Fruit fly (Drosophila melanogaster) whole organism, embryonic: Measurements from ENCODE around the gene CG7557.

Experiments used
- Aef1 ChIP-seq: fragments of 200-800 bp; sonication (Bioruptor generic); IDR thresholded peaks from 3 replicates; pipeline ENCODE4 v1.3.6; 2022; ENCODE audit warnings: missing biosample characterization, missing genetic modification characterization
- Atf-2 ChIP-seq: fragments of 200-800 bp; sonication (Bioruptor generic); optimal IDR thresholded peaks from 2 replicates; lab custom pipeline; 2016; ENCODE audit warnings: missing biosample characterization, missing genetic modification characterization
- BEAF-32 ChIP-seq: fragments of 200-800 bp; sonication (Bioruptor generic); optimal IDR thresholded peaks from 3 replicates; lab custom pipeline; 2017; ENCODE audit warnings: missing biosample characterization, missing genetic modification characterization, mild to moderate bottlenecking, moderate library complexity, missing genetic modification reagents
- CG10267 ChIP-seq: fragments of 200-800 bp; sonication (Bioruptor generic); optimal IDR thresholded peaks from 2 replicates; lab custom pipeline; 2018; ENCODE audit warnings: missing biosample characterization, mild to moderate bottlenecking, missing genetic modification characterization, moderate library complexity
- CG10431 ChIP-seq: fragments of 200-800 bp; sonication (Bioruptor generic); optimal IDR thresholded peaks from 3 replicates; lab custom pipeline; 2018; ENCODE audit warnings: missing biosample characterization, mild to moderate bottlenecking, missing genetic modification characterization
- CG11247 ChIP-seq: fragments of 200-800 bp; sonication (Bioruptor generic); IDR thresholded peaks from 2 replicates; pipeline ENCODE4 v1.3.6; 2022; ENCODE audit warnings: missing biosample characterization, missing genetic modification characterization
- CG12071 ChIP-seq: fragments of 200-800 bp; sonication (Bioruptor generic); optimal IDR thresholded peaks from 3 replicates; lab custom pipeline; 2018; ENCODE audit warnings: missing biosample characterization, mild to moderate bottlenecking, missing genetic modification characterization
- CG12299 ChIP-seq: fragments of 200-800 bp; sonication (Bioruptor generic); optimal IDR thresholded peaks from 2 replicates; lab custom pipeline; 2018; ENCODE audit warnings: missing biosample characterization, mild to moderate bottlenecking, missing genetic modification characterization
- CG12391 ChIP-seq: fragments of 200-800 bp; sonication (Bioruptor generic); optimal IDR thresholded peaks from 3 replicates; lab custom pipeline; 2018; ENCODE audit warnings: missing biosample characterization, mild to moderate bottlenecking, missing genetic modification characterization, moderate library complexity
- CG13123 ChIP-seq: fragments of 200-800 bp; sonication (Bioruptor generic); optimal IDR thresholded peaks from 2 replicates; lab custom pipeline; 2016; ENCODE audit warnings: missing biosample characterization, missing genetic modification characterization
- CG15011 ChIP-seq: fragments of 200-800 bp; sonication (Bioruptor generic); optimal IDR thresholded peaks from 3 replicates; lab custom pipeline; 2018; ENCODE audit warnings: missing biosample characterization, mild to moderate bottlenecking, missing genetic modification characterization
- CG18262 ChIP-seq: fragments of 200-800 bp; optimal IDR thresholded peaks from 3 replicates; lab custom pipeline; 2019; ENCODE audit warnings: missing biosample characterization, mild to moderate bottlenecking, missing genetic modification characterization, moderate library complexity
- CG4730 ChIP-seq: fragments of 200-800 bp; sonication (Bioruptor generic); IDR thresholded peaks from 2 replicates; pipeline ENCODE4 v1.3.6; 2022; ENCODE audit warnings: missing biosample characterization, missing genetic modification characterization
- CG8290 ChIP-seq, 3 experiments: fragments of 200-800 bp; sonication (Bioruptor generic); optimal IDR thresholded peaks; 2 replicates each; lab custom pipeline; 2016 to 2019; ENCODE audit warnings: missing biosample characterization in 3 of 3, missing genetic modification characterization in 3 of 3, mild to moderate bottlenecking in 2 of 3, moderate library complexity in 1 of 3
- CG8765 ChIP-seq: fragments of 200-800 bp; sonication (Bioruptor generic); IDR thresholded peaks from 2 replicates; pipeline ENCODE4 v1.3.6; 2022; ENCODE audit warnings: missing biosample characterization, missing genetic modification characterization
- CG8944 ChIP-seq: fragments of 200-800 bp; sonication (Bioruptor generic); optimal IDR thresholded peaks from 3 replicates; lab custom pipeline; 2016; ENCODE audit warnings: missing biosample characterization, missing genetic modification characterization
- CG9215 ChIP-seq: fragments of 200-800 bp; sonication (Bioruptor generic); IDR thresholded peaks from 2 replicates; pipeline ENCODE4 v1.3.6; 2022; ENCODE audit warnings: missing biosample characterization, missing genetic modification characterization
- Camta ChIP-seq: fragments of 200-800 bp; sonication (Bioruptor generic); optimal IDR thresholded peaks from 2 replicates; lab custom pipeline; 2016; ENCODE audit warnings: missing biosample characterization, missing genetic modification characterization
- Dip3 ChIP-seq: fragments of 200-800 bp; sonication (Bioruptor generic); optimal IDR thresholded peaks from 3 replicates; lab custom pipeline; 2016; ENCODE audit warnings: missing biosample characterization, missing genetic modification characterization
- GATAe ChIP-seq: fragments of 200-800 bp; sonication (Bioruptor generic); conservative IDR thresholded peaks from 2 replicates; pipeline ENCODE4 v1.3.6; 2022; ENCODE audit warnings: missing biosample characterization, missing genetic modification characterization
- HmgD ChIP-seq: fragments of 200-800 bp; sonication (Bioruptor generic); optimal IDR thresholded peaks from 3 replicates; lab custom pipeline; 2016; ENCODE audit warnings: missing biosample characterization, missing genetic modification characterization
- Hr39 ChIP-seq: fragments of >200 bp; optimal IDR thresholded peaks from 2 replicates; lab custom pipeline; 2017
- MBD-R2 ChIP-seq: fragments of 200-800 bp; sonication (Bioruptor generic); IDR thresholded peaks from 2 replicates; pipeline ENCODE4 v1.3.6; 2022; ENCODE audit warnings: missing biosample characterization, missing genetic modification characterization
- Myb ChIP-seq: fragments of 200-800 bp; sonication (Bioruptor generic); optimal IDR thresholded peaks from 2 replicates; lab custom pipeline; 2016; ENCODE audit warnings: missing biosample characterization, missing genetic modification characterization
- Poxn ChIP-seq: fragments of 200-800 bp; sonication (Bioruptor generic); IDR thresholded peaks from 2 replicates; pipeline ENCODE4 v1.3.6; 2022; ENCODE audit warnings: missing biosample characterization, missing genetic modification characterization
- Rx ChIP-seq: fragments of 200-800 bp; sonication (Bioruptor generic); IDR thresholded peaks from 2 replicates; pipeline ENCODE4 v1.3.6; 2022; ENCODE audit warnings: missing biosample characterization, missing genetic modification characterization
- Sin3A ChIP-seq: fragments of >200 bp; optimal IDR thresholded peaks from 2 replicates; lab custom pipeline; 2018
- Usf ChIP-seq: fragments of 200-800 bp; sonication (Bioruptor generic); optimal IDR thresholded peaks from 2 replicates; lab custom pipeline; 2017; ENCODE audit warnings: missing genotype, missing biosample characterization, missing genetic modification characterization
- bcd ChIP-seq: fragments of 200-800 bp; sonication (Bioruptor generic); optimal IDR thresholded peaks from 2 replicates; lab custom pipeline; 2017; ENCODE audit warnings: missing biosample characterization, mild to moderate bottlenecking, missing genetic modification characterization
- bsh ChIP-seq, 2 experiments: fragments of 200-800 bp; sonication (Bioruptor generic); optimal IDR thresholded peaks; 2 replicates each; lab custom pipeline; 2017 to 2018; ENCODE audit warnings: mild to moderate bottlenecking in 2 of 2, missing biosample characterization in 2 of 2, missing genetic modification characterization in 2 of 2, moderate library complexity in 1 of 2
- chinmo ChIP-seq: fragments of 200-800 bp; sonication (Bioruptor generic); IDR thresholded peaks from 4 replicates; pipeline ENCODE4 v1.3.6; 2022; ENCODE audit warnings: missing biosample characterization, missing genetic modification characterization; ENCODE audit not compliant: partially characterized antibody
- cwo ChIP-seq: fragments of 200-800 bp; sonication (Bioruptor generic); optimal IDR thresholded peaks from 3 replicates; lab custom pipeline; 2017; ENCODE audit warnings: missing biosample characterization, missing genetic modification characterization, mild to moderate bottlenecking, moderate library complexity, missing genetic modification reagents
- dysf ChIP-seq: fragments of 200-800 bp; sonication (Bioruptor generic); IDR thresholded peaks from 3 replicates; pipeline ENCODE4 v1.3.6; 2022; ENCODE audit warnings: missing biosample characterization, missing genetic modification characterization
- grau ChIP-seq: fragments of 200-800 bp; optimal IDR thresholded peaks from 3 replicates; lab custom pipeline; 2019; ENCODE audit warnings: missing biosample characterization, mild to moderate bottlenecking, missing genetic modification characterization, moderate library complexity
- gsb ChIP-seq: fragments of 200-800 bp; sonication (Bioruptor generic); IDR thresholded peaks from 2 replicates; pipeline ENCODE4 v1.3.6; 2022; ENCODE audit warnings: missing biosample characterization, missing genetic modification characterization
- gt ChIP-seq: fragments of 200-800 bp; sonication (Bioruptor generic); IDR thresholded peaks from 2 replicates; pipeline ENCODE4 v1.3.6; 2022; ENCODE audit warnings: missing biosample characterization, missing genetic modification characterization
- hb ChIP-seq: fragments of 200-800 bp; sonication (Bioruptor generic); IDR thresholded peaks from 3 replicates; pipeline ENCODE4 v1.3.6; 2022; ENCODE audit warnings: missing biosample characterization, missing genetic modification characterization; ENCODE audit not compliant: partially characterized antibody
- her ChIP-seq: fragments of 200-800 bp; sonication (Bioruptor generic); optimal IDR thresholded peaks from 2 replicates; lab custom pipeline; 2016; ENCODE audit warnings: missing biosample characterization, missing genetic modification characterization
- hkb ChIP-seq, 2 experiments: fragments of 200-800 bp in 1 of 2; fragments of >200 bp in 1 of 2; sonication (Bioruptor generic) in 1 of 2; IDR thresholded peaks in 1 of 2; optimal IDR thresholded peaks in 1 of 2; 2 replicates each; pipeline versions ENCODE4 v1.3.6 to Lab custom; 2017 to 2022; ENCODE audit warnings: missing biosample characterization in 1 of 2, missing genetic modification characterization in 1 of 2
- jigr1 ChIP-seq: fragments of 200-800 bp; sonication (Bioruptor generic); IDR thresholded peaks from 3 replicates; pipeline ENCODE4 v1.3.6; 2022; ENCODE audit warnings: missing biosample characterization, missing genetic modification characterization
- kni ChIP-seq: fragments of 200-800 bp; sonication (Bioruptor generic); optimal IDR thresholded peaks from 3 replicates; lab custom pipeline; 2017; ENCODE audit warnings: mild to moderate bottlenecking, missing biosample characterization, missing genetic modification reagents, missing genetic modification characterization
- lola ChIP-seq, 3 experiments: fragments of >200 bp in 2 of 3; fragments of 200-800 bp in 1 of 3; sonication (Bioruptor generic) in 1 of 3; optimal IDR thresholded peaks; 2 replicates each; lab custom pipeline; 2017 to 2019; ENCODE audit warnings: missing biosample characterization in 3 of 3, missing genetic modification characterization in 3 of 3, mild to moderate bottlenecking in 1 of 3, moderate library complexity in 1 of 3
- mld ChIP-seq: fragments of 200-800 bp; sonication (Bioruptor generic); IDR thresholded peaks from 3 replicates; pipeline ENCODE4 v1.3.6; 2022; ENCODE audit warnings: missing biosample characterization, missing genetic modification characterization; ENCODE audit not compliant: partially characterized antibody
- schlank ChIP-seq: fragments of 200-800 bp; sonication (Bioruptor generic); optimal IDR thresholded peaks from 2 replicates; lab custom pipeline; 2018; ENCODE audit warnings: missing biosample characterization, mild to moderate bottlenecking, missing genetic modification characterization
- sqz ChIP-seq: fragments of 200-800 bp; sonication (Bioruptor generic); optimal IDR thresholded peaks from 3 replicates; lab custom pipeline; 2018; ENCODE audit warnings: missing biosample characterization, mild to moderate bottlenecking, missing genetic modification characterization
- ssp ChIP-seq: fragments of 200-800 bp; sonication (Bioruptor generic); IDR thresholded peaks from 2 replicates; pipeline ENCODE4 v1.3.6; 2022; ENCODE audit warnings: missing biosample characterization, missing genetic modification characterization
- stwl ChIP-seq: fragments of 200-800 bp; sonication (Bioruptor generic); optimal IDR thresholded peaks from 3 replicates; lab custom pipeline; 2018; ENCODE audit warnings: missing biosample characterization, mild to moderate bottlenecking, missing genetic modification characterization, moderate library complexity
- tap ChIP-seq: fragments of 200-800 bp; optimal IDR thresholded peaks from 3 replicates; lab custom pipeline; 2019; ENCODE audit warnings: missing biosample characterization, mild to moderate bottlenecking, missing genetic modification characterization, moderate library complexity
- tll ChIP-seq, 2 experiments: fragments of 200-800 bp in 1 of 2; fragments of >200 bp in 1 of 2; sonication (Bioruptor generic) in 1 of 2; optimal IDR thresholded peaks; 2 replicates each; lab custom pipeline; 2017 to 2019; ENCODE audit warnings: missing biosample characterization in 2 of 2, missing genetic modification characterization in 2 of 2, mild to moderate bottlenecking in 1 of 2, moderate library complexity in 1 of 2

The CG7557 gene

dm6 chr3L:11403542-11403941, 41.4 kb upstream of the CG7557 start (continued):
- TF ChIP-seq Hr39 (lab: Kevin White, UChicago): no peak
- TF ChIP-seq bcd (GFP tag; lab: Kevin White, UChicago): peak; percentile 47
- TF ChIP-seq ssp (GFP tag; lab: Robert Waterston, UW): peak; percentile 43; the same call in 1 of the 2 replicates
- no peak for TF ChIP-seq MBD-R2 (GFP tag; lab: Robert Waterston, UW)
- TF ChIP-seq CG12071: peak; percentile 16
- TF ChIP-seq bsh (GFP tag; optimal IDR thresholded peaks at IDR 0.05; lab: Kevin White, UChicago): peak in 1 of 2 experiments; percentile 65
- TF ChIP-seq CG8765: peak; percentile 76
- TF ChIP-seq CG11247 (GFP tag; lab: Robert Waterston, UW): 0 out of 2 replicates have a peak, but pooled peaks have one; percentile 9
- no peak for TF ChIP-seq mld (GFP tag; lab: Robert Waterston, UW)
- TF ChIP-seq CG8290 (GFP tag; optimal IDR thresholded peaks at IDR 0.05; lab: Kevin White, UChicago): no peak
- peak in 1 of 2 experiments; percentile 69 for TF ChIP-seq CG8290 (tag; optimal IDR thresholded peaks at IDR 0.05; lab: Kevin White, UChicago)
- peak; percentile 51; the same call in 1 of the 2 replicates for TF ChIP-seq Rx (GFP tag; lab: Robert Waterston, UW)
- TF ChIP-seq tll (GFP tag; optimal IDR thresholded peaks at IDR 0.05; lab: Kevin White, UChicago): no peak
- peak; percentile 20 for TF ChIP-seq CG13123 (GFP tag; lab: Kevin White, UChicago)
- TF ChIP-seq CG15011 (GFP tag; lab: Kevin White, UChicago): no peak
- peak; percentile 63 for TF ChIP-seq CG8944 (GFP tag; lab: Kevin White, UChicago)
- 0 out of 2 replicates have a peak, but pooled peaks have one; percentile 19 for TF ChIP-seq GATAe (GFP tag; lab: Robert Waterston, UW)
- TF ChIP-seq BEAF-32: no peak
- peak in 1 of 3 experiments; percentile 33 for TF ChIP-seq lola (GFP tag; optimal IDR thresholded peaks at IDR 0.05; lab: Kevin White, UChicago)
- peak; percentile 35 for TF ChIP-seq kni (GFP tag; lab: Kevin White, UChicago)
- no peak for TF ChIP-seq jigr1 (GFP tag; lab: Robert Waterston, UW)
- TF ChIP-seq CG12391 (tag; lab: Kevin White, UChicago): peak; percentile 51
- TF ChIP-seq CG9215 (GFP tag; lab: Robert Waterston, UW): no peak; the same call in 1 of the 2 replicates
- no peak for TF ChIP-seq chinmo (GFP tag; lab: Robert Waterston, UW)
- 0 out of 2 replicates have a peak, but pooled peaks have one; percentile 11 for TF ChIP-seq Poxn (GFP tag; lab: Robert Waterston, UW)
- no peak for TF ChIP-seq CG12299
- TF ChIP-seq CG4730: no peak; the same call in 1 of the 2 replicates
- TF ChIP-seq HmgD (GFP tag; lab: Kevin White, UChicago): no peak
- no peak for TF ChIP-seq stwl (tag; lab: Kevin White, UChicago)
- peak; percentile 57 for TF ChIP-seq grau (tag; lab: Kevin White, UChicago)
- peak; percentile 45 for TF ChIP-seq Camta
- TF ChIP-seq Dip3 (GFP tag; lab: Kevin White, UChicago): peak; percentile 37
- TF ChIP-seq sqz: no peak
- TF ChIP-seq CG10431 (GFP tag; lab: Kevin White, UChicago): no peak
- peak; percentile 50; the same call in 1 of the 2 replicates for TF ChIP-seq gt (GFP tag; lab: Robert Waterston, UW)
- peak; percentile 65 for TF ChIP-seq CG18262 (tag; lab: Kevin White, UChicago)
- no peak for TF ChIP-seq her (GFP tag; lab: Kevin White, UChicago)
- no peak for TF ChIP-seq tap (tag; lab: Kevin White, UChicago)
- TF ChIP-seq gsb (GFP tag; lab: Robert Waterston, UW): 0 out of 2 replicates have a peak, but pooled peaks have one; percentile 17
- TF ChIP-seq Sin3A (lab: Kevin White, UChicago): no peak
- TF ChIP-seq Aef1 (GFP tag; lab: Robert Waterston, UW): peak; percentile 61
- no peak for TF ChIP-seq hb (GFP tag; lab: Robert Waterston, UW)
- peak; percentile 17 for TF ChIP-seq cwo (GFP tag; lab: Kevin White, UChicago)
- no peak for TF ChIP-seq Usf
- TF ChIP-seq schlank: no peak
- peak; percentile 7 for TF ChIP-seq Atf-2
- peak; percentile 35 for TF ChIP-seq CG10267 (tag; lab: Kevin White, UChicago)
- peak; percentile 76 for TF ChIP-seq dysf
- no peak for TF ChIP-seq hkb (optimal IDR thresholded peaks at IDR 0.05; lab: Kevin White, UChicago)
- peak; percentile 60 for TF ChIP-seq hkb (GFP tag; IDR thresholded peaks at IDR 0.05; lab: Robert Waterston, UW)
- peak; percentile 42 for TF ChIP-seq Myb (GFP tag; lab: Kevin White, UChicago)
